Fruit fly (Drosophila melanogaster): ENCODE data around the gene Amnionless.

Amnionless gene

DNA sequence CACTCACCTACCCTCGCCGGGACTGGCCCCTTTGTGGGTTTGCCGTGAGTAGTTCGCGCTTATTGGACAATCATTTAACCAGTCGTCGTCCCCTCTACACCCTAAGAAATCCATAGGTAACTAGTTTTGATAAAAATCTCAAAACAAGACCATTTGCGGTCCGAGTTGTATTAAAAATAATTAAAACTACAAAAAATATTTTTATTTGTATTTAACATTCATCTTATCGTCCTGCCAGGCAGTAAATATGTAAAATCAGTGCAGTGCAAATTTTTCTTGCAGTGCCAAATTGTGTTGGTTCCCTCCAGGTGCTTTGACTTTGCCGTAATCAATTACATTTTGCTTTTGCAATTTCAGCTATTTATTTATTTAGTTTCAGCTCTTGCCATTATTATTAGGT lies 45.1 kb downstream of the Amnionless start:
- no peak for TF ChIP-seq CG17801 (GFP tag; optimal IDR thresholded peaks at IDR 0.05; ENCODE audit: partially characterized antibody)

- TF ChIP-seq CG17801 (GFP tag; optimal IDR thresholded peaks at IDR 0.05; ENCODE audit: partially characterized antibody): no peak
Measured at dm6 chr2L:243123-243522, 45.8 kb downstream of the Amnionless start.

- no peak for TF ChIP-seq CG17801 (GFP tag; optimal IDR thresholded peaks at IDR 0.05; ENCODE audit: partially characterized antibody)
Measured at dm6 chr2L:241415-241814, 47.5 kb downstream of the Amnionless start.

- no peak for TF ChIP-seq CG17801 (GFP tag; optimal IDR thresholded peaks at IDR 0.05; ENCODE audit: partially characterized antibody)
Measured at dm6 chr2L:240176-240769, 48.7 kb downstream of the Amnionless start.
